Worm (Caenorhabditis elegans) whole organism, mixed stage, embryonic: ENCODE results near the gene F18A1.7.

ENCODE experiments used
- M03D4.4 ChIP-seq: sonication (generic microtip); optimal IDR thresholded peaks from 2 replicates; lab custom pipeline; 2017; ENCODE audit warnings: mild to moderate bottlenecking, missing genetic modification characterization, missing compliant biosample characterization
- bed-3 ChIP-seq: fragments of 200-800 bp; sonication (Bioruptor generic); optimal IDR thresholded peaks from 3 replicates; lab custom pipeline; 2018; ENCODE audit warnings: mild to moderate bottlenecking, missing genetic modification characterization, moderate library complexity, missing compliant biosample characterization
- blmp-1 ChIP-seq: fragments of 150-350 bp; optimal IDR thresholded peaks from 2 replicates; lab custom pipeline; 2014; ENCODE audit warnings: missing biosample characterization, missing genetic modification characterization
- ceh-39 ChIP-seq: fragments of 150-350 bp; optimal IDR thresholded peaks from 2 replicates; lab custom pipeline; 2014; ENCODE audit warnings: missing biosample characterization, missing genetic modification characterization
- ceh-43 ChIP-seq: fragments of 200-800 bp; sonication (Bioruptor generic); optimal IDR thresholded peaks from 2 replicates; lab custom pipeline; 2018; ENCODE audit warnings: mild to moderate bottlenecking, missing genetic modification characterization, moderate library complexity, missing compliant biosample characterization
- ceh-83 ChIP-seq: fragments of 200-800 bp; sonication (Bioruptor generic); optimal IDR thresholded peaks from 2 replicates; lab custom pipeline; 2018; ENCODE audit warnings: mild to moderate bottlenecking, missing genetic modification characterization, missing compliant biosample characterization
- ces-1 ChIP-seq: fragments of 150-350 bp; optimal IDR thresholded peaks from 2 replicates; lab custom pipeline; 2014; ENCODE audit warnings: missing biosample characterization, missing genetic modification reagents, missing genetic modification characterization
- cnd-1 ChIP-seq: fragments of 200-800 bp; sonication (Bioruptor generic); optimal IDR thresholded peaks from 2 replicates; lab custom pipeline; 2018; ENCODE audit warnings: mild to moderate bottlenecking, missing genetic modification characterization, missing compliant biosample characterization
- drap-1 ChIP-seq: fragments of 200-800 bp; sonication (Bioruptor generic); optimal IDR thresholded peaks from 3 replicates; lab custom pipeline; 2018; ENCODE audit warnings: mild to moderate bottlenecking, missing genetic modification characterization, missing compliant biosample characterization
- elt-1 ChIP-seq: sonication (generic microtip); optimal IDR thresholded peaks from 2 replicates; lab custom pipeline; 2017; ENCODE audit warnings: missing genetic modification characterization, mild to moderate bottlenecking, missing compliant biosample characterization, antibody characterized with exemption, moderate library complexity, borderline replicate concordance; ENCODE audit not compliant: insufficient read depth
- elt-3 ChIP-seq: fragments of 150-350 bp; optimal IDR thresholded peaks from 2 replicates; lab custom pipeline; 2014; ENCODE audit warnings: missing biosample characterization, missing genetic modification characterization
- flh-1 ChIP-seq: fragments of 200-800 bp; sonication (Bioruptor generic); optimal IDR thresholded peaks from 2 replicates; lab custom pipeline; 2018; ENCODE audit warnings: mild to moderate bottlenecking, missing genetic modification characterization, moderate library complexity, missing compliant biosample characterization
- ham-2 ChIP-seq: fragments of 200-800 bp; sonication (Bioruptor generic); optimal IDR thresholded peaks from 2 replicates; lab custom pipeline; 2018; ENCODE audit warnings: mild to moderate bottlenecking, missing genetic modification characterization, missing compliant biosample characterization
- hlh-1 ChIP-seq: fragments of 150-350 bp; optimal IDR thresholded peaks from 2 replicates; lab custom pipeline; 2014; ENCODE audit warnings: missing biosample characterization, missing genetic modification reagents, missing genetic modification characterization
- lin-13 ChIP-seq: fragments of 150-350 bp; optimal IDR thresholded peaks from 2 replicates; lab custom pipeline; 2014; ENCODE audit warnings: missing biosample characterization, missing genetic modification characterization
- lin-32 ChIP-seq: fragments of 200-800 bp; sonication (Bioruptor generic); optimal IDR thresholded peaks from 2 replicates; lab custom pipeline; 2018; ENCODE audit warnings: mild to moderate bottlenecking, missing genetic modification characterization, missing compliant biosample characterization
- lsy-2 ChIP-seq: fragments of 150-350 bp; optimal IDR thresholded peaks from 2 replicates; lab custom pipeline; 2014; ENCODE audit warnings: missing biosample characterization, missing genetic modification characterization
- mab-5 ChIP-seq: fragments of 150-350 bp; optimal IDR thresholded peaks from 2 replicates; lab custom pipeline; 2014; ENCODE audit warnings: missing biosample characterization, missing genetic modification characterization
- mep-1 ChIP-seq: fragments of 150-350 bp; optimal IDR thresholded peaks from 2 replicates; lab custom pipeline; 2017; ENCODE audit warnings: missing biosample characterization, missing genetic modification reagents, missing genetic modification characterization, inconsistent platforms
- mls-2 ChIP-seq: sonication (generic microtip); optimal IDR thresholded peaks from 2 replicates; lab custom pipeline; 2016; ENCODE audit warnings: mild to moderate bottlenecking, missing genetic modification characterization, moderate library complexity, missing compliant biosample characterization
- nhr-12 ChIP-seq: fragments of 150-350 bp; optimal IDR thresholded peaks from 2 replicates; lab custom pipeline; 2014; ENCODE audit warnings: missing biosample characterization, missing genetic modification characterization
- nhr-2 ChIP-seq: fragments of 150-350 bp; optimal IDR thresholded peaks from 2 replicates; lab custom pipeline; 2014; ENCODE audit warnings: missing biosample characterization, missing genetic modification characterization
- nhr-28 ChIP-seq: fragments of 150-350 bp; optimal IDR thresholded peaks from 2 replicates; lab custom pipeline; 2014; ENCODE audit warnings: missing biosample characterization, missing genetic modification characterization
- nhr-76 ChIP-seq: sonication (generic microtip); optimal IDR thresholded peaks from 2 replicates; lab custom pipeline; 2017; ENCODE audit warnings: missing biosample characterization, missing genetic modification characterization
- pha-4 ChIP-seq: fragments of 150-350 bp; optimal IDR thresholded peaks from 2 replicates; lab custom pipeline; 2018; ENCODE audit warnings: missing biosample characterization, missing genetic modification reagents, missing genetic modification characterization
- sem-2 ChIP-seq: fragments of 200-800 bp; sonication (Bioruptor generic); optimal IDR thresholded peaks from 2 replicates; lab custom pipeline; 2018; ENCODE audit warnings: mild to moderate bottlenecking, missing genetic modification characterization, missing compliant biosample characterization
- snpc-4 ChIP-seq: fragments of 150-350 bp; optimal IDR thresholded peaks from 2 replicates; lab custom pipeline; 2014; ENCODE audit warnings: missing biosample characterization, missing genetic modification characterization
- sptf-1 ChIP-seq: sonication (generic microtip); optimal IDR thresholded peaks from 2 replicates; lab custom pipeline; 2017; ENCODE audit warnings: mild to moderate bottlenecking, missing genetic modification characterization, moderate library complexity, missing compliant biosample characterization
- tbx-8 ChIP-seq: fragments of 200-800 bp; sonication (Bioruptor generic); optimal IDR thresholded peaks from 2 replicates; lab custom pipeline; 2018; ENCODE audit warnings: mild to moderate bottlenecking, missing genetic modification characterization, moderate library complexity, missing compliant biosample characterization
- unc-120 ChIP-seq: sonication (generic microtip); optimal IDR thresholded peaks from 2 replicates; lab custom pipeline; 2017; ENCODE audit warnings: missing genetic modification characterization, missing compliant biosample characterization; ENCODE audit not compliant: poor library complexity, severe bottlenecking
- unc-39 ChIP-seq: fragments of 150-350 bp; optimal IDR thresholded peaks from 2 replicates; lab custom pipeline; 2014; ENCODE audit warnings: missing biosample characterization, missing genetic modification characterization
- unc-62 ChIP-seq: fragments of 150-350 bp; optimal IDR thresholded peaks from 2 replicates; lab custom pipeline; 2014; ENCODE audit warnings: missing biosample characterization, missing genetic modification reagents, missing genetic modification characterization
- ztf-11 ChIP-seq: fragments of 150-350 bp; optimal IDR thresholded peaks from 2 replicates; lab custom pipeline; 2014; ENCODE audit warnings: missing biosample characterization, missing genetic modification characterization

Gene F18A1.7

ce11 chrII:7624995-7625394, 38.6 kb downstream of the F18A1.7 start:
- peak; percentile 89 for TF ChIP-seq ces-1 (GFP tag; lab: Kevin White, UChicago)
- no peak for TF ChIP-seq unc-39 (tag; lab: Kevin White, UChicago)
- TF ChIP-seq, all 35 proteins: peak for 1

ce11 chrII:7624272-7624671, 39.3 kb downstream of the F18A1.7 start:
- TF ChIP-seq ceh-39 (no peak), blmp-1 (no peak), ham-2 (peak; percentile 33), mab-5 (tag; lab: Kevin White, UChicago) (no peak), lin-32 (GFP tag; lab: Kevin White, UChicago) (peak; percentile 39), ceh-83 (no peak), unc-120 (no peak), ceh-43 (no peak), elt-1 (tag; lab: Kevin White, UChicago) (no peak), pha-4 (tag; lab: Kevin White, UChicago) (no peak), tbx-8 (GFP tag; lab: Kevin White, UChicago) (no peak), sptf-1 (no peak), hlh-1 (tag; lab: Kevin White, UChicago) (peak; percentile 9), sem-2 (GFP tag; lab: Kevin White, UChicago) (no peak), nhr-28 (no peak), ztf-11 (no peak), lin-13 (tag; lab: Kevin White, UChicago) (no peak), nhr-76 (no peak), mep-1 (no peak), nhr-12 (no peak), nhr-2 (no peak), M03D4.4 (tag; lab: Kevin White, UChicago) (no peak), bed-3 (GFP tag; lab: Kevin White, UChicago) (no peak), mls-2 (peak; percentile 2)

ce11 chrII:7623466-7623865, 40.1 kb downstream of the F18A1.7 start:
- TF ChIP-seq mls-2 (no peak), sem-2 (GFP tag; lab: Kevin White, UChicago) (no peak), nhr-2 (no peak), snpc-4 (tag; lab: Kevin White, UChicago) (no peak), lin-13 (tag; lab: Kevin White, UChicago) (no peak), unc-62 (GFP tag; lab: Kevin White, UChicago) (peak; percentile 24), mep-1 (no peak), tbx-8 (GFP tag; lab: Kevin White, UChicago) (no peak), cnd-1 (tag; lab: Kevin White, UChicago) (no peak), pha-4 (tag; lab: Kevin White, UChicago) (peak; percentile 72), ztf-11 (no peak)

ce11 chrII:7621513-7621912, 42.0 kb downstream of the F18A1.7 start:
- TF ChIP-seq blmp-1 (peak; percentile 81), nhr-28 (no peak)

ce11 chrII:7620413-7620812, 43.1 kb downstream of the F18A1.7 start, which contains the start of gene R07G3.8:
TSS of gene R07G3.8 (minus strand) at chrII:7620513.
- no peak for TF ChIP-seq sem-2 (GFP tag; lab: Kevin White, UChicago)
- no peak for TF ChIP-seq ceh-39
- no peak for TF ChIP-seq cnd-1 (tag; lab: Kevin White, UChicago)
- no peak for TF ChIP-seq elt-1 (tag; lab: Kevin White, UChicago)
- no peak for TF ChIP-seq drap-1 (GFP tag; lab: Kevin White, UChicago)
- TF ChIP-seq elt-3 (tag; lab: Kevin White, UChicago), result no peak
- no peak for TF ChIP-seq unc-120

- TF ChIP-seq nhr-28, result no peak
- TF ChIP-seq nhr-76, result no peak
- no peak for TF ChIP-seq M03D4.4 (tag; lab: Kevin White, UChicago)
- no peak for TF ChIP-seq hlh-1 (tag; lab: Kevin White, UChicago)
- TF ChIP-seq sptf-1, result no peak
- no peak for TF ChIP-seq nhr-2
- no peak for TF ChIP-seq flh-1 (GFP tag; lab: Kevin White, UChicago)
- no peak for TF ChIP-seq mab-5 (tag; lab: Kevin White, UChicago)
- no peak for TF ChIP-seq elt-3 (tag; lab: Kevin White, UChicago)
- TF ChIP-seq mls-2, result no peak
- TF ChIP-seq ztf-11, result no peak
- no peak for TF ChIP-seq cnd-1 (tag; lab: Kevin White, UChicago)
- TF ChIP-seq lin-13 (tag; lab: Kevin White, UChicago), result no peak
- TF ChIP-seq drap-1 (GFP tag; lab: Kevin White, UChicago), result no peak
- TF ChIP-seq pha-4 (tag; lab: Kevin White, UChicago), result no peak
- TF ChIP-seq ceh-43, result no peak
- TF ChIP-seq sem-2 (GFP tag; lab: Kevin White, UChicago), result no peak
- no peak for TF ChIP-seq lin-32 (GFP tag; lab: Kevin White, UChicago)
- TF ChIP-seq ces-1 (GFP tag; lab: Kevin White, UChicago), result no peak
- TF ChIP-seq lsy-2 (tag; lab: Kevin White, UChicago), result no peak
- TF ChIP-seq, all 35 proteins: peak for 0
Measured at ce11 chrII:7618212-7618611, 45.3 kb downstream of the F18A1.7 start.
